Worm (Caenorhabditis elegans) whole organism, L1 larva: Measurements from ENCODE around the gene K01D12.7.
A peak's percentile ranks its signal among the peaks of the same experiment; 100 is the strongest.

Source experiments
- C04F5.9 ChIP-seq: sonication (generic microtip); optimal IDR thresholded peaks from 2 replicates; lab custom pipeline; 2016; ENCODE audit warnings: missing genetic modification characterization, missing compliant biosample characterization
- C16A3.4 ChIP-seq: fragments of 150-350 bp; optimal IDR thresholded peaks from 2 replicates; lab custom pipeline; 2014; ENCODE audit warnings: missing biosample characterization, missing genetic modification characterization
- C34B4.2 ChIP-seq: sonication (generic microtip); optimal IDR thresholded peaks from 2 replicates; lab custom pipeline; 2017; ENCODE audit warnings: mild to moderate bottlenecking, missing genetic modification characterization, missing compliant biosample characterization
- aha-1 ChIP-seq: fragments of 150-350 bp; optimal IDR thresholded peaks from 2 replicates; lab custom pipeline; 2014; ENCODE audit warnings: missing biosample characterization, missing genetic modification characterization
- alr-1 ChIP-seq: fragments of 200-800 bp; sonication (Bioruptor generic); optimal IDR thresholded peaks from 2 replicates; lab custom pipeline; 2018; ENCODE audit warnings: borderline replicate concordance, mild to moderate bottlenecking, missing genetic modification characterization, missing compliant biosample characterization
- aly-2 ChIP-seq: fragments of 150-350 bp; optimal IDR thresholded peaks from 2 replicates; lab custom pipeline; 2014; ENCODE audit warnings: missing biosample characterization, missing genetic modification characterization
- ama-1 ChIP-seq: fragments of 150-350 bp; optimal IDR thresholded peaks from 2 replicates; lab custom pipeline; 2014
- blmp-1 ChIP-seq: fragments of 150-350 bp; optimal IDR thresholded peaks from 2 replicates; lab custom pipeline; 2014; ENCODE audit warnings: missing biosample characterization, missing genetic modification characterization
- ceh-8 ChIP-seq: fragments of 200-800 bp; sonication (Bioruptor generic); optimal IDR thresholded peaks from 2 replicates; lab custom pipeline; 2018; ENCODE audit warnings: mild to moderate bottlenecking, missing genetic modification characterization, moderate library complexity, missing compliant biosample characterization
- ceh-82 ChIP-seq, 3 experiments: fragments of 150-350 bp in 1 of 3; sonication (generic microtip) in 2 of 3; optimal IDR thresholded peaks; 2 replicates each; lab custom pipeline; 2014 to 2017; ENCODE audit warnings: missing biosample characterization in 3 of 3, missing genetic modification characterization in 3 of 3
- ces-1 ChIP-seq: fragments of 150-350 bp; optimal IDR thresholded peaks from 2 replicates; lab custom pipeline; 2014; ENCODE audit warnings: missing biosample characterization, missing genetic modification reagents, missing genetic modification characterization
- dpl-1 ChIP-seq, 3 experiments: fragments of 150-350 bp in 2 of 3; sonication (generic microtip) in 1 of 3; optimal IDR thresholded peaks; 2 replicates each; lab custom pipeline; 2014 to 2017; ENCODE audit warnings: missing biosample characterization in 3 of 3, missing genetic modification characterization in 3 of 3, missing genetic modification reagents in 3 of 3
- dsc-1 ChIP-seq: sonication (generic microtip); optimal IDR thresholded peaks from 2 replicates; lab custom pipeline; 2016; ENCODE audit warnings: mild to moderate bottlenecking, missing genetic modification characterization, missing compliant biosample characterization
- egl-13 ChIP-seq: sonication (generic microtip); optimal IDR thresholded peaks from 2 replicates; lab custom pipeline; 2016; ENCODE audit warnings: missing genotype, missing genetic modification reagents, missing genetic modification characterization, missing compliant biosample characterization
- elt-2 ChIP-seq: sonication (generic microtip); optimal IDR thresholded peaks from 2 replicates; lab custom pipeline; 2016; ENCODE audit warnings: missing genetic modification characterization, mild to moderate bottlenecking, inconsistent platforms, missing compliant biosample characterization, missing genetic modification reagents
- ets-5 ChIP-seq: fragments of 200-800 bp; sonication (Bioruptor generic); IDR thresholded peaks from 2 replicates; pipeline ENCODE4 v1.3.6; 2022; ENCODE audit warnings: missing genetic modification characterization, missing compliant biosample characterization
- fkh-4 ChIP-seq: sonication (generic microtip); optimal IDR thresholded peaks from 2 replicates; lab custom pipeline; 2016; ENCODE audit warnings: missing compliant biosample characterization, missing genetic modification characterization, borderline replicate concordance
- fkh-8 ChIP-seq: sonication (generic microtip); optimal IDR thresholded peaks from 2 replicates; lab custom pipeline; 2016; ENCODE audit warnings: mild to moderate bottlenecking, missing genetic modification characterization, missing compliant biosample characterization
- grh-1 ChIP-seq: fragments of 200-800 bp; sonication (Bioruptor generic); IDR thresholded peaks from 2 replicates; pipeline ENCODE4 v1.3.6; 2022; ENCODE audit warnings: missing genetic modification reagents, missing genetic modification characterization, missing compliant biosample characterization
- hlh-17 ChIP-seq: fragments of 200-800 bp; sonication (Bioruptor generic); optimal IDR thresholded peaks from 2 replicates; lab custom pipeline; 2018; ENCODE audit warnings: missing genetic modification characterization, mild to moderate bottlenecking, missing compliant biosample characterization, moderate library complexity, borderline replicate concordance
- hpl-2 ChIP-seq: fragments of 150-350 bp; optimal IDR thresholded peaks from 2 replicates; lab custom pipeline; 2014; ENCODE audit warnings: missing biosample characterization, missing genetic modification reagents, missing genetic modification characterization
- isw-1 ChIP-seq: fragments of 200-800 bp; sonication (Bioruptor generic); IDR thresholded peaks from 2 replicates; pipeline ENCODE4 v1.3.6; 2022; ENCODE audit warnings: missing genetic modification characterization, missing compliant biosample characterization
- jun-1 ChIP-seq: fragments of 150-350 bp; optimal IDR thresholded peaks from 2 replicates; lab custom pipeline; 2014; ENCODE audit warnings: missing biosample characterization, missing genetic modification reagents, missing genetic modification characterization
- lir-3 ChIP-seq: sonication (generic microtip); optimal IDR thresholded peaks from 2 replicates; lab custom pipeline; 2016; ENCODE audit warnings: mild to moderate bottlenecking, missing genetic modification characterization, moderate library complexity, missing compliant biosample characterization; ENCODE audit not compliant: poor library complexity
- mab-9 ChIP-seq: fragments of 200-800 bp; sonication (Bioruptor generic); IDR thresholded peaks from 2 replicates; pipeline ENCODE4 v1.3.6; 2022; ENCODE audit warnings: missing genetic modification reagents, missing genetic modification characterization, missing compliant biosample characterization
- mef-2 ChIP-seq: fragments of 150-350 bp; optimal IDR thresholded peaks from 2 replicates; lab custom pipeline; 2014; ENCODE audit warnings: missing biosample characterization, missing genetic modification characterization
- nhr-12 ChIP-seq: sonication (generic microtip); optimal IDR thresholded peaks from 2 replicates; lab custom pipeline; 2017; ENCODE audit warnings: missing biosample characterization, missing genetic modification characterization
- nhr-19 ChIP-seq: fragments of 200-800 bp; sonication (Bioruptor generic); conservative IDR thresholded peaks from 2 replicates; pipeline ENCODE4 v1.3.6; 2022; ENCODE audit warnings: missing genetic modification characterization, missing compliant biosample characterization
- nhr-237 ChIP-seq: fragments of 150-350 bp; optimal IDR thresholded peaks from 2 replicates; lab custom pipeline; 2014; ENCODE audit warnings: missing biosample characterization, missing genetic modification characterization
- nhr-28 ChIP-seq: fragments of 150-350 bp; optimal IDR thresholded peaks from 2 replicates; lab custom pipeline; 2014; ENCODE audit warnings: missing biosample characterization, missing genetic modification characterization
- nhr-47 ChIP-seq: sonication (generic microtip); optimal IDR thresholded peaks from 2 replicates; lab custom pipeline; 2016; ENCODE audit warnings: mild to moderate bottlenecking, missing genetic modification characterization, moderate library complexity, missing compliant biosample characterization
- nhr-76 ChIP-seq: sonication (generic microtip); optimal IDR thresholded peaks from 2 replicates; lab custom pipeline; 2017; ENCODE audit warnings: missing biosample characterization, missing genetic modification characterization
- nhr-77 ChIP-seq: fragments of 150-350 bp; optimal IDR thresholded peaks from 2 replicates; lab custom pipeline; 2014; ENCODE audit warnings: missing biosample characterization, missing genetic modification characterization
- nhr-85 ChIP-seq: sonication (generic microtip); peaks from one replicate; lab custom pipeline; 2016; ENCODE audit warnings: missing genetic modification characterization, inconsistent platforms, missing compliant biosample characterization
- pag-3 ChIP-seq: sonication (generic microtip); optimal IDR thresholded peaks from 2 replicates; lab custom pipeline; 2017; ENCODE audit warnings: missing genetic modification characterization, mild to moderate bottlenecking, missing compliant biosample characterization, antibody characterized with exemption, borderline replicate concordance; ENCODE audit not compliant: insufficient read depth
- pax-3 ChIP-seq: fragments of 200-800 bp; sonication (Bioruptor generic); optimal IDR thresholded peaks from 2 replicates; lab custom pipeline; 2018; ENCODE audit warnings: mild to moderate bottlenecking, missing genetic modification characterization, moderate library complexity, missing compliant biosample characterization
- sox-4 ChIP-seq: sonication (generic microtip); optimal IDR thresholded peaks from 2 replicates; lab custom pipeline; 2016; ENCODE audit warnings: missing genetic modification characterization, missing compliant biosample characterization
- sptf-1 ChIP-seq: fragments of 150-350 bp; optimal IDR thresholded peaks from 2 replicates; lab custom pipeline; 2014; ENCODE audit warnings: missing biosample characterization, missing genetic modification characterization
- sup-37 ChIP-seq: fragments of 200-800 bp; sonication (Bioruptor generic); optimal IDR thresholded peaks from 2 replicates; lab custom pipeline; 2018; ENCODE audit warnings: mild to moderate bottlenecking, missing genetic modification characterization, missing compliant biosample characterization
- tlp-1 ChIP-seq: fragments of 150-350 bp; optimal IDR thresholded peaks from 2 replicates; lab custom pipeline; 2014; ENCODE audit warnings: missing biosample characterization, missing genetic modification characterization
- unc-130 ChIP-seq: fragments of 150-350 bp; optimal IDR thresholded peaks from 2 replicates; lab custom pipeline; 2017; ENCODE audit warnings: missing biosample characterization, missing genetic modification characterization, inconsistent platforms
- unc-62 ChIP-seq: fragments of 150-350 bp; optimal IDR thresholded peaks from 2 replicates; lab custom pipeline; 2014; ENCODE audit warnings: missing biosample characterization, missing genetic modification reagents, missing genetic modification characterization
- unc-98 ChIP-seq: fragments of 200-800 bp; sonication (Bioruptor generic); IDR thresholded peaks from 2 replicates; pipeline ENCODE4 v1.3.6; 2022; ENCODE audit warnings: missing genetic modification characterization, missing compliant biosample characterization
- zag-1 ChIP-seq: fragments of 150-350 bp; optimal IDR thresholded peaks from 2 replicates; lab custom pipeline; 2014; ENCODE audit warnings: missing biosample characterization, missing genetic modification characterization
- zip-4 ChIP-seq: fragments of 200-800 bp; sonication (Bioruptor generic); optimal IDR thresholded peaks from 2 replicates; lab custom pipeline; 2018; ENCODE audit warnings: mild to moderate bottlenecking, missing genetic modification characterization, moderate library complexity, missing compliant biosample characterization
- ztf-11 ChIP-seq, 2 experiments: sonication (generic microtip); optimal IDR thresholded peaks; 2 replicates each; lab custom pipeline; 2016 to 2017; ENCODE audit warnings: missing genetic modification characterization in 2 of 2, missing biosample characterization in 1 of 2, missing compliant biosample characterization in 1 of 2
- ztf-4 ChIP-seq: fragments of 150-350 bp; optimal IDR thresholded peaks from 2 replicates; lab custom pipeline; 2014; ENCODE audit warnings: missing biosample characterization, missing genetic modification characterization

The K01D12.7 gene

ce11 chrV:12400677-12401236, 526 bp downstream of the K01D12.7 start, which contains the start of the genes K01D12.20 and miga-1 (continued):
- TF ChIP-seq fkh-8 (tag; lab: Kevin White, UChicago) (no peak), zag-1 (tag; lab: Kevin White, UChicago) (no peak), blmp-1 (tag; lab: Kevin White, UChicago) (peak; percentile 25), ztf-11 (tag; optimal IDR thresholded peaks at IDR 0.05; lab: Kevin White, UChicago) (no peak), mef-2 (tag; lab: Kevin White, UChicago) (no peak), aha-1 (tag; lab: Kevin White, UChicago) (no peak), aly-2 (tag; lab: Kevin White, UChicago) (no peak), C16A3.4 (tag; lab: Kevin White, UChicago) (peak; percentile 56), ama-1 (no peak), C34B4.2 (tag; lab: Kevin White, UChicago) (no peak), nhr-28 (tag; lab: Kevin White, UChicago) (no peak), pax-3 (tag; lab: Kevin White, UChicago) (no peak), nhr-85 (tag; lab: Kevin White, UChicago) (no peak), grh-1 (GFP tag; lab: Robert Waterston, UW) (no peak), unc-130 (tag; lab: Kevin White, UChicago) (no peak), fkh-4 (tag; lab: Kevin White, UChicago) (no peak), zip-4 (GFP tag; lab: Kevin White, UChicago) (no peak), C04F5.9 (tag; lab: Kevin White, UChicago) (no peak), alr-1 (no peak), nhr-76 (no peak), ceh-82 (tag; optimal IDR thresholded peaks at IDR 0.05; lab: Kevin White, UChicago) (peak in 2 of 3 experiments; percentile 8 to 11), elt-2 (tag; lab: Kevin White, UChicago) (peak; percentile 34), ets-5 (GFP tag; lab: Robert Waterston, UW) (no peak), hlh-17 (GFP tag; lab: Kevin White, UChicago) (no peak), mab-9 (no peak), jun-1 (tag; lab: Kevin White, UChicago) (no peak), sptf-1 (tag; lab: Kevin White, UChicago) (no peak), ces-1 (GFP tag; lab: Kevin White, UChicago) (no peak), nhr-77 (tag; lab: Kevin White, UChicago) (no peak), sup-37 (GFP tag; lab: Kevin White, UChicago) (no peak), isw-1 (GFP tag; lab: Robert Waterston, UW) (no peak), nhr-237 (tag; lab: Kevin White, UChicago) (no peak)

ce11 chrV:12397545-12397944, 3.7 kb downstream of the K01D12.7 start, which contains the start of gene K01D12.5:
K01D12.5 (plus strand) TSS chrV:12397845.
- TF ChIP-seq hpl-2 (GFP tag; lab: Kevin White, UChicago) (no peak), pax-3 (tag; lab: Kevin White, UChicago) (no peak), unc-62 (GFP tag; lab: Kevin White, UChicago) (no peak), grh-1 (GFP tag; lab: Robert Waterston, UW) (no peak), pag-3 (tag; lab: Kevin White, UChicago) (no peak), unc-130 (tag; lab: Kevin White, UChicago) (no peak)

- TF ChIP-seq sox-4: no peak
- peak; percentile 90 for TF ChIP-seq dsc-1 (tag; lab: Kevin White, UChicago)
- TF ChIP-seq nhr-19 (GFP tag; lab: Robert Waterston, UW): no peak
- peak; percentile 9 for TF ChIP-seq egl-13 (tag; lab: Kevin White, UChicago)
- no peak for TF ChIP-seq nhr-12 (tag; lab: Kevin White, UChicago)
- TF ChIP-seq ama-1: no peak
- no peak for TF ChIP-seq ceh-8
- TF ChIP-seq sptf-1 (tag; lab: Kevin White, UChicago): no peak
- no peak for TF ChIP-seq nhr-47
- no peak for TF ChIP-seq unc-98 (GFP tag; lab: Robert Waterston, UW)
- no peak for TF ChIP-seq ztf-4 (tag; lab: Kevin White, UChicago)
- no peak for TF ChIP-seq tlp-1 (tag; lab: Kevin White, UChicago)
- no peak for TF ChIP-seq dpl-1 (GFP tag; optimal IDR thresholded peaks at IDR 0.05; lab: Kevin White, UChicago)
- TF ChIP-seq pax-3 (tag; lab: Kevin White, UChicago): peak; percentile 48
- TF ChIP-seq lir-3 (tag; lab: Kevin White, UChicago): no peak
Measured at ce11 chrV:12395699-12396098, 5.6 kb downstream of the K01D12.7 start, which contains the start of gene twk-14. twk-14 (minus strand) TSS chrV:12395706.
